Worm (Caenorhabditis elegans) whole organism, young adult: ENCODE results near the gene rnh-1.2.
A peak's percentile ranks its signal among the peaks of the same experiment; 100 is the strongest.

Experiments used
- B0019.2 ChIP-seq: fragments of 200-800 bp; sonication (Bioruptor generic); conservative IDR thresholded peaks from 2 replicates; pipeline ENCODE4 v1.3.6; 2022; ENCODE audit warnings: missing genetic modification reagents, missing genetic modification characterization, missing compliant biosample characterization
- B0261.1 ChIP-seq: sonication (generic microtip); optimal IDR thresholded peaks from 2 replicates; lab custom pipeline; 2016; ENCODE audit warnings: mild to moderate bottlenecking, missing genetic modification characterization, moderate library complexity, missing compliant biosample characterization
- B0336.3 ChIP-seq: fragments of 200-800 bp; sonication (Bioruptor generic); IDR thresholded peaks from 2 replicates; pipeline ENCODE4 v1.3.6; 2022; ENCODE audit warnings: missing genetic modification characterization, missing compliant biosample characterization
- D2030.7 ChIP-seq: fragments of 200-800 bp; sonication (Bioruptor generic); IDR thresholded peaks from 2 replicates; pipeline ENCODE4 v1.3.6; 2022; ENCODE audit warnings: missing genetic modification reagents, missing genetic modification characterization, missing compliant biosample characterization
- F22D6.2 ChIP-seq: sonication (generic microtip); optimal IDR thresholded peaks from 2 replicates; lab custom pipeline; 2016; ENCODE audit warnings: mild to moderate bottlenecking, missing genetic modification characterization, missing compliant biosample characterization
- F23B12.7 ChIP-seq: sonication (generic microtip); optimal IDR thresholded peaks from 2 replicates; lab custom pipeline; 2017; ENCODE audit warnings: missing genetic modification characterization, mild to moderate bottlenecking, missing compliant biosample characterization, antibody characterized with exemption, moderate library complexity; ENCODE audit not compliant: insufficient read depth
- F33H1.4 ChIP-seq: fragments of 200-800 bp; sonication (Bioruptor generic); IDR thresholded peaks from 2 replicates; pipeline ENCODE4 v1.3.6; 2022; ENCODE audit warnings: missing genetic modification reagents, missing genetic modification characterization, missing compliant biosample characterization
- F39B2.1 ChIP-seq: fragments of 200-800 bp; sonication (Bioruptor generic); IDR thresholded peaks from 2 replicates; pipeline ENCODE4 v1.3.6; 2022; ENCODE audit warnings: missing genetic modification reagents, missing genetic modification characterization, missing compliant biosample characterization
- F52B5.7 ChIP-seq: sonication (generic microtip); optimal IDR thresholded peaks from 2 replicates; lab custom pipeline; 2016; ENCODE audit warnings: mild to moderate bottlenecking, missing genetic modification characterization, missing compliant biosample characterization
- F57A8.1 ChIP-seq: fragments of 200-800 bp; sonication (Bioruptor generic); optimal IDR thresholded peaks from 2 replicates; lab custom pipeline; 2018; ENCODE audit warnings: mild to moderate bottlenecking, missing genetic modification characterization, moderate library complexity, missing compliant biosample characterization
- K11D2.4 ChIP-seq: fragments of 200-800 bp; sonication (Bioruptor generic); IDR thresholded peaks from 2 replicates; pipeline ENCODE4 v1.3.6; 2022; ENCODE audit warnings: missing genetic modification reagents, missing genetic modification characterization, missing compliant biosample characterization
- T07F8.4 ChIP-seq: sonication (generic microtip); optimal IDR thresholded peaks from 2 replicates; lab custom pipeline; 2016; ENCODE audit warnings: mild to moderate bottlenecking, missing genetic modification characterization, moderate library complexity, missing compliant biosample characterization
- T26A5.8 ChIP-seq: sonication (generic microtip); optimal IDR thresholded peaks from 2 replicates; lab custom pipeline; 2016; ENCODE audit warnings: missing genetic modification characterization, missing compliant biosample characterization
- Y53G8AR.9 ChIP-seq: fragments of 200-800 bp; sonication (Bioruptor generic); conservative IDR thresholded peaks from 2 replicates; pipeline ENCODE4 v1.3.6; 2022; ENCODE audit warnings: missing genetic modification reagents, missing genetic modification characterization, missing compliant biosample characterization
- Y79H2A.3 ChIP-seq: fragments of 200-800 bp; sonication (Bioruptor generic); conservative IDR thresholded peaks from 2 replicates; pipeline ENCODE4 v1.3.6; 2022; ENCODE audit warnings: missing genetic modification reagents, missing genetic modification characterization, missing compliant biosample characterization
- Y95B8A.8 ChIP-seq: fragments of 200-800 bp; sonication (Bioruptor generic); IDR thresholded peaks from 2 replicates; pipeline ENCODE4 v1.3.6; 2022; ENCODE audit warnings: missing genetic modification reagents, missing genetic modification characterization, missing compliant biosample characterization
- ZK185.1 ChIP-seq: sonication (generic microtip); optimal IDR thresholded peaks from 2 replicates; lab custom pipeline; 2016; ENCODE audit warnings: mild to moderate bottlenecking, missing genetic modification characterization, missing compliant biosample characterization; ENCODE audit not compliant: poor library complexity, severe bottlenecking
- aptf-2 ChIP-seq: fragments of 200-800 bp; sonication (Bioruptor generic); conservative IDR thresholded peaks from 2 replicates; pipeline ENCODE4 v1.3.6; 2022; ENCODE audit warnings: missing genetic modification reagents, missing genetic modification characterization, missing compliant biosample characterization
- attf-5 ChIP-seq: fragments of 200-800 bp; sonication (Bioruptor generic); optimal IDR thresholded peaks from 2 replicates; lab custom pipeline; 2018; ENCODE audit warnings: mild to moderate bottlenecking, missing genetic modification characterization, missing compliant biosample characterization
- cebp-2 ChIP-seq: fragments of 200-800 bp; sonication (Bioruptor generic); IDR thresholded peaks from 2 replicates; pipeline ENCODE4 v1.3.6; 2022; ENCODE audit warnings: missing genetic modification characterization, missing compliant biosample characterization
- ceh-27 ChIP-seq: fragments of 200-800 bp; sonication (Bioruptor generic); optimal IDR thresholded peaks from 2 replicates; lab custom pipeline; 2018; ENCODE audit warnings: mild to moderate bottlenecking, missing genetic modification characterization, moderate library complexity, missing compliant biosample characterization
- dpl-1 ChIP-seq: fragments of 150-350 bp; optimal IDR thresholded peaks from 2 replicates; lab custom pipeline; 2014; ENCODE audit warnings: missing biosample characterization, missing genetic modification reagents, missing genetic modification characterization
- efl-1 ChIP-seq: fragments of 150-350 bp; optimal IDR thresholded peaks from 2 replicates; lab custom pipeline; 2014; ENCODE audit warnings: missing biosample characterization, missing genetic modification reagents, missing genetic modification characterization
- fkh-3 ChIP-seq: sonication (generic microtip); optimal IDR thresholded peaks from 2 replicates; lab custom pipeline; 2016; ENCODE audit warnings: mild to moderate bottlenecking, missing genetic modification characterization, missing compliant biosample characterization
- hmg-20 ChIP-seq: fragments of 200-800 bp; sonication (Bioruptor generic); IDR thresholded peaks from 2 replicates; pipeline ENCODE4 v1.3.6; 2022; ENCODE audit warnings: missing genetic modification reagents, missing genetic modification characterization, missing compliant biosample characterization
- lag-1 ChIP-seq: fragments of 200-800 bp; sonication (Bioruptor generic); IDR thresholded peaks from 2 replicates; pipeline ENCODE4 v1.3.6; 2022; ENCODE audit warnings: missing genetic modification reagents, missing genetic modification characterization, missing compliant biosample characterization
- let-526 ChIP-seq: fragments of 200-800 bp; sonication (Bioruptor generic); IDR thresholded peaks from 2 replicates; pipeline ENCODE4 v1.3.6; 2022; ENCODE audit warnings: missing genetic modification reagents, missing genetic modification characterization, missing compliant biosample characterization
- let-607 ChIP-seq, 2 experiments: fragments of 200-800 bp in 1 of 2; sonication (Bioruptor generic) in 1 of 2; sonication (generic microtip) in 1 of 2; optimal IDR thresholded peaks; 2 replicates each; lab custom pipeline; 2016 to 2018; ENCODE audit warnings: mild to moderate bottlenecking in 2 of 2, missing compliant biosample characterization in 2 of 2, missing genetic modification characterization in 2 of 2, moderate library complexity in 2 of 2, missing genotype in 1 of 2
- lsl-1 ChIP-seq: fragments of 200-800 bp; sonication (Bioruptor generic); optimal IDR thresholded peaks from 2 replicates; lab custom pipeline; 2018; ENCODE audit warnings: mild to moderate bottlenecking, missing genetic modification characterization, moderate library complexity, missing compliant biosample characterization
- madf-3 ChIP-seq: fragments of 200-800 bp; sonication (Bioruptor generic); IDR thresholded peaks from 2 replicates; pipeline ENCODE4 v1.3.6; 2022; ENCODE audit warnings: missing genetic modification reagents, missing genetic modification characterization, missing compliant biosample characterization
- mel-28 ChIP-seq: sonication (generic microtip); optimal IDR thresholded peaks from 2 replicates; lab custom pipeline; 2016; ENCODE audit warnings: borderline replicate concordance, mild to moderate bottlenecking, missing genetic modification characterization, missing compliant biosample characterization
- mes-4 ChIP-seq: sonication (generic microtip); optimal IDR thresholded peaks from 2 replicates; lab custom pipeline; 2016; ENCODE audit warnings: missing genotype, missing genetic modification characterization, missing compliant biosample characterization
- mxl-1 ChIP-seq: sonication (generic microtip); optimal IDR thresholded peaks from 2 replicates; lab custom pipeline; 2016; ENCODE audit warnings: missing genetic modification characterization, missing compliant biosample characterization
- nhr-179 ChIP-seq: sonication (generic microtip); optimal IDR thresholded peaks from 2 replicates; lab custom pipeline; 2016; ENCODE audit warnings: mild to moderate bottlenecking, missing genetic modification characterization, missing compliant biosample characterization
- nhr-27 ChIP-seq: fragments of 200-800 bp; sonication (Bioruptor generic); optimal IDR thresholded peaks from 2 replicates; lab custom pipeline; 2018; ENCODE audit warnings: mild to moderate bottlenecking, missing genetic modification characterization, moderate library complexity, missing compliant biosample characterization
- pbrm-1 ChIP-seq: fragments of 200-800 bp; sonication (Bioruptor generic); IDR thresholded peaks from 2 replicates; pipeline ENCODE4 v1.3.6; 2022; ENCODE audit warnings: missing genetic modification reagents, missing genetic modification characterization, missing compliant biosample characterization
- rcor-1 ChIP-seq: fragments of 200-800 bp; sonication (Bioruptor generic); IDR thresholded peaks from 2 replicates; pipeline ENCODE4 v1.3.6; 2022; ENCODE audit warnings: missing genetic modification reagents, missing genetic modification characterization, missing compliant biosample characterization
- rec-8 ChIP-seq, 2 experiments: sonication (generic microtip); optimal IDR thresholded peaks; 2 replicates each; lab custom pipeline; 2016; ENCODE audit warnings: mild to moderate bottlenecking in 2 of 2, missing genetic modification characterization in 2 of 2, missing genetic modification reagents in 2 of 2, missing genotype in 2 of 2, missing biosample characterization in 1 of 2, missing compliant biosample characterization in 1 of 2, moderate library complexity in 1 of 2
- sdz-38 ChIP-seq: sonication (generic microtip); optimal IDR thresholded peaks from 2 replicates; lab custom pipeline; 2016; ENCODE audit warnings: missing genotype, missing genetic modification characterization, missing compliant biosample characterization
- snpc-1.3 ChIP-seq: sonication (generic microtip); optimal IDR thresholded peaks from 2 replicates; lab custom pipeline; 2017; ENCODE audit warnings: missing genetic modification characterization, mild to moderate bottlenecking, missing compliant biosample characterization, antibody characterized with exemption, moderate library complexity, missing genotype, missing genetic modification reagents; ENCODE audit not compliant: insufficient read depth
- snpc-3.4 ChIP-seq: sonication (generic microtip); optimal IDR thresholded peaks from 2 replicates; lab custom pipeline; 2017; ENCODE audit warnings: missing genetic modification characterization, mild to moderate bottlenecking, missing compliant biosample characterization, antibody characterized with exemption, moderate library complexity, missing genotype, missing genetic modification reagents
- snpc-4 ChIP-seq, 5 experiments: fragments of 150-350 bp in 1 of 5; sonication (generic microtip) in 4 of 5; optimal IDR thresholded peaks; 2 replicates each; lab custom pipeline; 2014 to 2018; ENCODE audit warnings: missing genetic modification characterization in 5 of 5, missing biosample characterization in 3 of 5, antibody characterized with exemption in 2 of 5, mild to moderate bottlenecking in 2 of 5, missing compliant biosample characterization in 2 of 5, missing genotype in 2 of 5, moderate library complexity in 2 of 5, missing genetic modification reagents in 1 of 5
- somi-1 ChIP-seq: fragments of 200-800 bp; sonication (Bioruptor generic); optimal IDR thresholded peaks from 2 replicates; lab custom pipeline; 2018; ENCODE audit warnings: mild to moderate bottlenecking, missing genetic modification characterization, missing compliant biosample characterization
- tbp1 ChIP-seq: fragments of 200-800 bp; sonication (Bioruptor generic); optimal IDR thresholded peaks from 2 replicates; lab custom pipeline; 2018; ENCODE audit warnings: mild to moderate bottlenecking, missing genetic modification characterization, missing compliant biosample characterization
- unc-62 ChIP-seq: fragments of 150-350 bp; optimal IDR thresholded peaks from 2 replicates; lab custom pipeline; 2014; ENCODE audit warnings: missing biosample characterization, missing genetic modification reagents, missing genetic modification characterization
- xnd-1 ChIP-seq: sonication (generic microtip); optimal IDR thresholded peaks from 2 replicates; lab custom pipeline; 2016; ENCODE audit warnings: missing genotype, missing genetic modification reagents, missing genetic modification characterization, missing compliant biosample characterization

The rnh-1.2 gene

ce11 chrII:9888549-9888948, 46.7 kb upstream of the rnh-1.2 start:
- TF ChIP-seq lag-1 (GFP tag; lab: Robert Waterston, UW) (no peak), K11D2.4 (no peak), attf-5 (GFP tag; lab: Kevin White, UChicago) (no peak), cebp-2 (GFP tag; lab: Robert Waterston, UW) (no peak), xnd-1 (tag; lab: Kevin White, UChicago) (no peak)

- TF ChIP-seq F57A8.1 (GFP tag; lab: Kevin White, UChicago): no peak
- no peak for TF ChIP-seq snpc-1.3 (tag; lab: Kevin White, UChicago)
- no peak for TF ChIP-seq snpc-4 (GFP tag; optimal IDR thresholded peaks at IDR 0.05; lab: Kevin White, UChicago)
- no peak for TF ChIP-seq snpc-4 (tag; optimal IDR thresholded peaks at IDR 0.05; lab: Kevin White, UChicago)
- TF ChIP-seq pbrm-1 (GFP tag; lab: Robert Waterston, UW): no peak
- no peak for TF ChIP-seq sdz-38 (tag; lab: Kevin White, UChicago)
- no peak for TF ChIP-seq let-526
- no peak for TF ChIP-seq aptf-2 (GFP tag; lab: Robert Waterston, UW)
- no peak for TF ChIP-seq D2030.7 (GFP tag; lab: Robert Waterston, UW)
- peak; percentile 71 for TF ChIP-seq Y53G8AR.9 (GFP tag; lab: Robert Waterston, UW)
- TF ChIP-seq mxl-1 (tag; lab: Kevin White, UChicago): no peak
- no peak for TF ChIP-seq F22D6.2 (tag; lab: Kevin White, UChicago)
- no peak for TF ChIP-seq F23B12.7
- no peak for TF ChIP-seq B0019.2 (GFP tag; lab: Robert Waterston, UW)
- no peak for TF ChIP-seq dpl-1 (GFP tag; lab: Kevin White, UChicago)
- TF ChIP-seq ZK185.1 (tag; lab: Kevin White, UChicago): no peak
- no peak for TF ChIP-seq mel-28 (tag; lab: Kevin White, UChicago)
- no peak for TF ChIP-seq T26A5.8 (tag; lab: Kevin White, UChicago)
- no peak for TF ChIP-seq snpc-3.4 (tag; lab: Kevin White, UChicago)
- TF ChIP-seq F39B2.1 (GFP tag; lab: Robert Waterston, UW): no peak
- no peak for TF ChIP-seq somi-1 (GFP tag; lab: Kevin White, UChicago)
- TF ChIP-seq K11D2.4: no peak
- TF ChIP-seq B0336.3: peak; percentile 62
- no peak for TF ChIP-seq Y79H2A.3 (GFP tag; lab: Robert Waterston, UW)
- TF ChIP-seq unc-62 (GFP tag; lab: Kevin White, UChicago): no peak
- no peak for TF ChIP-seq nhr-27 (tag; lab: Kevin White, UChicago)
- no peak for TF ChIP-seq let-607 (tag; optimal IDR thresholded peaks at IDR 0.05; lab: Kevin White, UChicago)
- TF ChIP-seq tbp1 (GFP tag; lab: Kevin White, UChicago): no peak
- no peak for TF ChIP-seq F33H1.4 (GFP tag; lab: Robert Waterston, UW)
- TF ChIP-seq T07F8.4: no peak
- TF ChIP-seq nhr-179 (tag; lab: Kevin White, UChicago): no peak
- no peak for TF ChIP-seq hmg-20 (GFP tag; lab: Robert Waterston, UW)
- TF ChIP-seq F52B5.7: no peak
- TF ChIP-seq madf-3 (GFP tag; lab: Robert Waterston, UW): 0 out of 2 replicates have a peak, but pooled peaks have one; percentile 12
- no peak for TF ChIP-seq efl-1 (GFP tag; lab: Kevin White, UChicago)
- TF ChIP-seq lsl-1 (GFP tag; lab: Kevin White, UChicago): no peak
- TF ChIP-seq B0261.1 (tag; lab: Kevin White, UChicago): no peak
- TF ChIP-seq ceh-27: no peak
- TF ChIP-seq rcor-1: no peak
- TF ChIP-seq mes-4: no peak
- no peak for TF ChIP-seq rec-8 (tag; optimal IDR thresholded peaks at IDR 0.05; lab: Kevin White, UChicago)
- TF ChIP-seq Y95B8A.8: no peak
- no peak for TF ChIP-seq fkh-3
Observed at ce11 chrII:9886216-9886615, 44.4 kb upstream of the rnh-1.2 start, which contains the start of gene algn-8. Gene algn-8, minus strand, starts transcription at chrII:9886442.
